Worm (Caenorhabditis elegans): ENCODE measurements around the gene nape-2.

nape-2 gene

ce11 chrIV:3742426-3742839 lies 3.7 kb upstream of the nape-2 start (continued):
- TF ChIP-seq aly-2 (tag; optimal IDR thresholded peaks at IDR 0.05): no peak
- TF ChIP-seq lsy-2 (tag; optimal IDR thresholded peaks at IDR 0.05): peak; percentile 38 to 91
- TF ChIP-seq elt-1 (tag; optimal IDR thresholded peaks at IDR 0.05): no peak
- TF ChIP-seq sem-4 (tag; optimal IDR thresholded peaks at IDR 0.05): peak; percentile 66
- TF ChIP-seq ztf-1 (GFP tag; conservative IDR thresholded peaks at IDR 0.05): no peak
- TF ChIP-seq dmd-4 (tag; optimal IDR thresholded peaks at IDR 0.05): no peak
- peak; percentile 78 for TF ChIP-seq nhr-21 (tag; optimal IDR thresholded peaks at IDR 0.05)
- TF ChIP-seq nhr-237 (tag; optimal IDR thresholded peaks at IDR 0.05): no peak
- peak in 1 of 2 experiments; percentile 61 for TF ChIP-seq mdl-1 (tag; optimal IDR thresholded peaks at IDR 0.05)
- TF ChIP-seq unc-62 (GFP tag; optimal IDR thresholded peaks at IDR 0.05): peak; percentile 34
- TF ChIP-seq Y55F3AM.14 (GFP tag; optimal IDR thresholded peaks at IDR 0.05): peak; percentile 36
- peak; percentile 87 for TF ChIP-seq crh-2 (tag; optimal IDR thresholded peaks at IDR 0.05)
- TF ChIP-seq ztf-11 (tag; optimal IDR thresholded peaks at IDR 0.05): no peak
- TF ChIP-seq nhr-6 (tag; optimal IDR thresholded peaks at IDR 0.05): peak; percentile 62
- TF ChIP-seq skn-1 (tag; optimal IDR thresholded peaks at IDR 0.05): no peak
- TF ChIP-seq mab-5 (tag; optimal IDR thresholded peaks at IDR 0.05): peak; percentile 19
- peak; percentile 62 for TF ChIP-seq blmp-1 (tag; optimal IDR thresholded peaks at IDR 0.05; ENCODE audit: insufficient read depth)
- TF ChIP-seq alr-1 (tag; optimal IDR thresholded peaks at IDR 0.05): no peak
- TF ChIP-seq nhr-10 (tag; optimal IDR thresholded peaks at IDR 0.05): peak; percentile 2
- no peak for TF ChIP-seq nhr-12 (tag; optimal IDR thresholded peaks at IDR 0.05)
- TF ChIP-seq snpc-4 (tag; optimal IDR thresholded peaks at IDR 0.05): peak; percentile 42
- TF ChIP-seq unc-55 (GFP tag; optimal IDR thresholded peaks at IDR 0.05): peak; percentile 88
- peak; percentile 93 for TF ChIP-seq nhr-129 (tag; optimal IDR thresholded peaks at IDR 0.05)
- TF ChIP-seq nhr-11 (tag; optimal IDR thresholded peaks at IDR 0.05): no peak
- TF ChIP-seq ZK546.5 (tag; optimal IDR thresholded peaks at IDR 0.05): no peak

- no peak for TF ChIP-seq ztf-11 (tag; optimal IDR thresholded peaks at IDR 0.05)
- no peak for TF ChIP-seq nhr-21 (tag; optimal IDR thresholded peaks at IDR 0.05)
- no peak for TF ChIP-seq snpc-4 (tag; optimal IDR thresholded peaks at IDR 0.05)
- TF ChIP-seq lin-13 (GFP tag; optimal IDR thresholded peaks at IDR 0.05): no peak
- TF ChIP-seq unc-39 (tag; optimal IDR thresholded peaks at IDR 0.05): no peak
- TF ChIP-seq aly-2 (tag; optimal IDR thresholded peaks at IDR 0.05): no peak
- no peak for TF ChIP-seq ZK546.5 (tag; optimal IDR thresholded peaks at IDR 0.05)
- TF ChIP-seq skn-1 (tag; optimal IDR thresholded peaks at IDR 0.05): no peak
- TF ChIP-seq egl-27 (tag; optimal IDR thresholded peaks at IDR 0.05): no peak
- no peak for TF ChIP-seq mab-5 (tag; optimal IDR thresholded peaks at IDR 0.05)
- no peak for TF ChIP-seq nhr-10 (tag; optimal IDR thresholded peaks at IDR 0.05)
Measured at ce11 chrIV:3741874-3742273, 3.1 kb upstream of the nape-2 start.

- TF ChIP-seq ZK546.5 (tag; optimal IDR thresholded peaks at IDR 0.05) (no peak), Y55F3AM.14 (GFP tag; optimal IDR thresholded peaks at IDR 0.05) (no peak), lsy-2 (tag; optimal IDR thresholded peaks at IDR 0.05) (peak in 1 of 2 experiments; percentile 28), C34F6.9 (tag; optimal IDR thresholded peaks at IDR 0.05) (peak; percentile 46), ama-1 (optimal IDR thresholded peaks at IDR 0.05) (no peak), mbf-1 (tag; optimal IDR thresholded peaks at IDR 0.05) (no peak), R02D3.7 (tag; optimal IDR thresholded peaks at IDR 0.05) (no peak), unc-62 (GFP tag; optimal IDR thresholded peaks at IDR 0.05) (no peak), sma-3 (GFP tag; optimal IDR thresholded peaks at IDR 0.05) (no peak), peb-1 (tag; optimal IDR thresholded peaks at IDR 0.05) (no peak), dmd-4 (tag; optimal IDR thresholded peaks at IDR 0.05) (no peak), mdl-1 (tag; optimal IDR thresholded peaks at IDR 0.05) (peak in 1 of 2 experiments; percentile 28), ceh-16 (tag; optimal IDR thresholded peaks at IDR 0.05) (no peak), fos-1 (tag; optimal IDR thresholded peaks at IDR 0.05) (peak; percentile 43), elt-1 (tag; optimal IDR thresholded peaks at IDR 0.05) (no peak), lin-13 (GFP tag; optimal IDR thresholded peaks at IDR 0.05) (peak; percentile 41), ztf-4 (tag; optimal IDR thresholded peaks at IDR 0.05) (no peak), nhr-129 (tag; optimal IDR thresholded peaks at IDR 0.05) (peak; percentile 74), sem-4 (tag; optimal IDR thresholded peaks at IDR 0.05) (no peak), nhr-12 (tag; optimal IDR thresholded peaks at IDR 0.05) (no peak), alr-1 (tag; optimal IDR thresholded peaks at IDR 0.05) (no peak), skn-1 (tag; optimal IDR thresholded peaks at IDR 0.05) (no peak), sma-9 (GFP tag; optimal IDR thresholded peaks at IDR 0.05) (peak; percentile 4), sma-9 (tag; optimal IDR thresholded peaks at IDR 0.05) (no peak), nhr-23 (tag; optimal IDR thresholded peaks at IDR 0.05) (no peak), lin-39 (tag; optimal IDR thresholded peaks at IDR 0.05) (no peak), nhr-77 (tag; optimal IDR thresholded peaks at IDR 0.05) (no peak), mab-5 (tag; optimal IDR thresholded peaks at IDR 0.05) (no peak), gmeb-1 (tag; optimal IDR thresholded peaks at IDR 0.05) (peak; percentile 34), nhr-237 (tag; optimal IDR thresholded peaks at IDR 0.05) (no peak), blmp-1 (tag; optimal IDR thresholded peaks at IDR 0.05; ENCODE audit: insufficient read depth) (no peak), elt-3 (tag; optimal IDR thresholded peaks at IDR 0.05) (no peak), nhr-6 (tag; optimal IDR thresholded peaks at IDR 0.05) (no peak), F13H6.1 (tag; optimal IDR thresholded peaks at IDR 0.05) (peak; percentile 68), nhr-25 (tag; optimal IDR thresholded peaks at IDR 0.05) (no peak), crh-2 (tag; optimal IDR thresholded peaks at IDR 0.05) (peak; percentile 52), ztf-11 (tag; optimal IDR thresholded peaks at IDR 0.05) (no peak), nhr-11 (tag; optimal IDR thresholded peaks at IDR 0.05) (no peak), unc-55 (GFP tag; optimal IDR thresholded peaks at IDR 0.05) (peak; percentile 47), egl-27 (tag; optimal IDR thresholded peaks at IDR 0.05) (no peak)
Measured at ce11 chrIV:3740830-3741477, 2.2 kb upstream of the nape-2 start, which contains the start of gene nape-1. nape-1 (minus strand) TSS chrIV:3740880.
